Worm (Caenorhabditis elegans): ENCODE results near the gene M03F8.1.

Gene M03F8.1

DNA sequence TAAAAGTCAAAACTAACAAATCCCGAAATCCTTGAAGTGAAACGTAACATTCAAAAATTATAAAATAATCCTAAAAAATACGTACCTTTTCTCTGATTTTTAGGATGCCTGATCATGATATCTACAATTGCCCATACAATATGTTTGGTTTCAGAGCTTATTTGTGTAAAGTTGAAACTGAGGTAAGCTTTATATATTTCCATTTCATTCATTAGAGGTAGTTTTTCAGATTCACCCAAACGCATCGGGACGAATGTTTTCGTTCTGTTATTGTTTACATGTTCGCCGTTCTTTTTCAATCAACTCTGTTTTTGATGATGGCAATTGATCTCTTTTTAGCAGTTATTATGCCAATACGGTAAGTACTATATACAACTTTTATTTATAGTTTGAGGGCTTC, 23.2 kb upstream of the M03F8.1 start:
- TF ChIP-seq nhr-11 (tag; optimal IDR thresholded peaks at IDR 0.05) = no peak
- TF ChIP-seq rnt-1 (tag; optimal IDR thresholded peaks at IDR 0.05) = no peak
- no peak for TF ChIP-seq ceh-14 (tag; optimal IDR thresholded peaks at IDR 0.05)
- no peak for TF ChIP-seq Y22D7AL.16 (tag; optimal IDR thresholded peaks at IDR 0.05)
- TF ChIP-seq fkh-6 (tag; optimal IDR thresholded peaks at IDR 0.05) = no peak
- no peak for TF ChIP-seq pros-1 (tag; optimal IDR thresholded peaks at IDR 0.05)
- TF ChIP-seq ets-4 (tag; optimal IDR thresholded peaks at IDR 0.05) = no peak
- no peak for TF ChIP-seq ahr-1 (tag; optimal IDR thresholded peaks at IDR 0.05)
- TF ChIP-seq npax-4 (tag; optimal IDR thresholded peaks at IDR 0.05) = no peak
- no peak for TF ChIP-seq hlh-13 (GFP tag; optimal IDR thresholded peaks at IDR 0.05)
- TF ChIP-seq ceh-24 (tag; optimal IDR thresholded peaks at IDR 0.05) = no peak

DNA sequence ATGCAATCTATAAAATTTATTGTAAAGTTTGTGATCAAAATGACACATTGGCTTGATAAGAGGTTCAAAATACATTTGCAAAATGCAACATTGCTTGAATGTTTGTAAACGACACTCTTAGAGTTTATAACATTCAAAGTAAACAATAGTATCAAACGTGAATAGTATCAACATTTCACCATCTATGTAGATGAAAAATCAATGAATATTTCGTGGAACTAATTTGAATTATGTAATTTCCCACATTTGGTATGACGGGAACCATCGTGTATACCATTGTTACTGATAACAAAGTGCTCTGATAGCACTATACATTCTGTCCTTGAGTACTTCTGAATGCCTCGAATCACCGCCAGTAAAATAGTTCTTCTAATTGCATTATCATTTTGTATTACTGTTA, 20.6 kb upstream of the M03F8.1 start, which contains the start of gene galt-1:
galt-1 (plus strand) TSS at position 318 of the 400 bp plus-strand sequence.
- TF ChIP-seq elt-2 (tag; optimal IDR thresholded peaks at IDR 0.05) = peak; percentile 55
- TF ChIP-seq pha-4 (tag; optimal IDR thresholded peaks at IDR 0.05) = no peak

DNA sequence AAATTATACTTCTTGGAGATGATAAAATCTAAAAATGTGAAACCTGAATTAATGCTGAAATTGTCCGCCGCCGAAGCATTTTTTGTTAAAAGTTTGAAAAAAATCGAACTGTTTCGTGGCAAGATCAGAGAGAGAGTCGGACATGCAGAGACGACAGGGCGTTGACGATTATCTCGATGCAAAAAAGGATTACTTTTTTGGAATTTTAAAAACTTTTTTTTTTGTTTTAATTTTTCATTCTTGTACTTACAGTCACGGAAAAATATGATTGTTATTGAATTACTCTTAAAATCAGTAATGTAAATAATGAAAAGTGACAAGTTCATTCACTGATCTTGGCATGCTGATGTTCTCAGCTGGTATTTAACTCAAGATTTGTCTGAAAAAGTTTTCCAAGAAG, 14.5 kb upstream of the M03F8.1 start, which contains the start of the genes M03F8.5 and M03F8.7:
M03F8.5 (minus strand) TSS at position 101 of the 400 bp plus-strand sequence.
M03F8.7 (plus strand) TSS at position 249 of the 400 bp plus-strand sequence.
- TF ChIP-seq ceh-30 (tag; optimal IDR thresholded peaks at IDR 0.05) (no peak), F13H6.1 (tag; optimal IDR thresholded peaks at IDR 0.05) (no peak), ceh-18 (tag; optimal IDR thresholded peaks at IDR 0.05) (no peak), ceh-14 (tag; optimal IDR thresholded peaks at IDR 0.05) (no peak), unc-3 (GFP tag; conservative IDR thresholded peaks at IDR 0.05) (no peak), unc-3 (tag; optimal IDR thresholded peaks at IDR 0.05) (no peak), dmd-4 (tag; optimal IDR thresholded peaks at IDR 0.05; ENCODE audit: borderline replicate concordance) (no peak), elt-4 (tag; optimal IDR thresholded peaks at IDR 0.05) (no peak), nhr-232 (tag; optimal IDR thresholded peaks at IDR 0.05) (no peak), K09A11.1 (tag; optimal IDR thresholded peaks at IDR 0.05; ENCODE audit: insufficient read depth) (no peak), pha-2 (tag; optimal IDR thresholded peaks at IDR 0.05) (no peak), nfya-1 (tag; optimal IDR thresholded peaks at IDR 0.05) (no peak), npax-4 (tag; optimal IDR thresholded peaks at IDR 0.05) (no peak), ama-1 (optimal IDR thresholded peaks at IDR 0.05) (no peak), hlh-13 (GFP tag; optimal IDR thresholded peaks at IDR 0.05) (no peak), ceh-31 (tag; optimal IDR thresholded peaks at IDR 0.05) (no peak), ceh-22 (tag; optimal IDR thresholded peaks at IDR 0.05) (no peak)

DNA sequence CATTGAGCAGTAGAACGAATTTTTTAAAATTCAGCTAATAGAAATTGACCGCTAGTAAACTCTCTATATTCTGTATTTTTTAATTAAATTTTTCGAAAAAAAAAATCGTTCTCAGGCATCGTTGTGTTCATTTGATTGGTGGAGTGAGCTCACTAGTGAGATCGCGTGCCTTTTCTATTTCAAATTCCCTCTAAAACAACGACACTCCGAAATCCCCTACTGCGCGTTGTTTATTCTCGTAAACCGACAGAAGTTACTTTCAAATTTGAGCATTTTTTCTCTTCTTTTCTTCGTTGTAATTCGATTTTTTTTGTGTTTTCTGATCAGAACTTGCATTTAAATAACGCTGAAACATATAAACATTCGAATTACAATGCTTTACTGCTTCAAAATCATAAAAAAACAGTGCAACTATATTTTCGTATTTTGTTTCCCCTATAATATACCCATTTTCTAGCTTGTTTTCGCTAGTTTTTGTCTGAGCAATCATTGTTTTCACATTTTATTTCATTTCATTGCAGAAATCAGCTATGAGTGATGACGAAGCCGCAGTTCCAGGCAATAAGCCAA, 11.6 kb upstream of the M03F8.1 start, which contains the start of gene syf-3:
syf-3 (plus strand) TSS at position 520 of the 570 bp plus-strand sequence.
- TF ChIP-seq K02D7.2 (tag; optimal IDR thresholded peaks at IDR 0.05) (no peak), ceh-45 (GFP tag; IDR thresholded peaks at IDR 0.05) (no peak), che-1 (tag; optimal IDR thresholded peaks at IDR 0.05) (no peak), nfya-1 (tag; optimal IDR thresholded peaks at IDR 0.05) (peak; percentile 42), Y22D7AL.16 (tag; optimal IDR thresholded peaks at IDR 0.05) (no peak)

DNA sequence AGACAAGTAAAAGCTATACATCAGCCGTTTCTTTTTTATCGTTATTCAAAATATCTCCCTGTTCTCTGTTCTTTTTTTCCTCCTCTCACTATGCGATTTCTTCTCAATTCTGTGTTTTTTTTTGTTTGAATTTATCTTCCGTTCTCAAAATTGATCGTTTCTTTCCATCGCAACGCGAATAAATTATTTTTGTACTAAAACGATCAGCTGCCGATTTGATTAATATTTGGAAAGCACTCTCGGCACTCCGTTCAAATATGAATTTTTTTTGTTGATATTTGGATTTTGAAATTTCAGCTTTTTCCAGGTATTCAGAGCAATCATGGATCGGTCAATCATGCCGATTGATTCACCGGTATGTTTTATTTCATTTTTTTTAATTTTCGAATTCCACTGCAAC, 8.1 kb upstream of the M03F8.1 start, which contains the start of gene pst-1:
pst-1 (plus strand) TSS at position 301 of the 400 bp plus-strand sequence.
- TF ChIP-seq ceh-18 (tag; optimal IDR thresholded peaks at IDR 0.05) (no peak), hlh-13 (GFP tag; optimal IDR thresholded peaks at IDR 0.05) (no peak), ceh-48 (tag; optimal IDR thresholded peaks at IDR 0.05) (no peak), ref-2 (tag; optimal IDR thresholded peaks at IDR 0.05) (no peak), tbx-2 (tag; optimal IDR thresholded peaks at IDR 0.05) (no peak), madf-2 (tag; optimal IDR thresholded peaks at IDR 0.05) (no peak), hlh-6 (tag; optimal IDR thresholded peaks at IDR 0.05) (no peak), ttx-3 (tag; optimal IDR thresholded peaks at IDR 0.05) (no peak), zip-5 (tag; optimal IDR thresholded peaks at IDR 0.05) (no peak)
